Comparison of ENCODE assay signal across 5 fruit fly cellular contexts in the genomic region with DNA sequence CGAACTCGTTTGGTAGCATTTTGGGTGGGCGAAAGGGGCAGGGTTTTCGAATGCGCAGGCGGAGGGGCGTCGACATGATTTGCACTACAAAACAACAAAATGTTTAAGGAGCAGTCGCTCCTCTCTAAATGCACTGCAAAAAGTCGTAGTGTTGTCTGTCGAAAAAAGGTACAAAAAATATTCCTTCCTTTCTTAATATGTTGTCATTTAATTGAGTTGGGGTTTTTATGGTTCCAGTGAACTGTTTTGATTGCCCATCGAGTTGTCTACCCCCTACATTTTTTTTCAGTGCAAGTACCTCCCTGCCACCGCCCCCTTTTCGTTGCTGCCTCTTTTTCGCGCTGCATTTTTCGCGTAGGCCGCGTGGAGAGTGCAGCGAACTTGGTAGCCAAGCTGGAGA.
TF ChIP-seq lines count a peak whose summit lies in the region.

No protein-coding gene starts in this region.

- no peak for TF ChIP-seq CTCF in whole organism, embryonic (GFP tag; optimal IDR thresholded peaks at IDR 0.05; lab: Kevin White, UChicago)

TF ChIP-seq in whole organism, 6 proteins besides CTCF, POLR2A, EP300 and RAD21:
- TF ChIP-seq Dll (optimal IDR thresholded peaks at IDR 0.05; lab: Kevin White, UChicago) (no peak), psq (optimal IDR thresholded peaks at IDR 0.05; lab: Kevin White, UChicago) (no peak), CG8478 (optimal IDR thresholded peaks at IDR 0.05; lab: Kevin White, UChicago) (no peak), EcR (GFP tag; optimal IDR thresholded peaks at IDR 0.05; lab: Kevin White, UChicago) (peak; percentile 19 to 88)

TF ChIP-seq in whole organism, embryonic, 481 proteins besides CTCF, POLR2A, EP300 and RAD21 (continues in another document):
- TF ChIP-seq CG12219 (GFP tag; optimal IDR thresholded peaks at IDR 0.05; lab: Kevin White, UChicago) (no peak), inv (GFP tag; IDR thresholded peaks at IDR 0.05; lab: Robert Waterston, UW; ENCODE audit: partially characterized antibody) (no peak), gem (tag; optimal IDR thresholded peaks at IDR 0.05; lab: Kevin White, UChicago) (peak; percentile 24), CG1603 (tag; optimal IDR thresholded peaks at IDR 0.05; lab: Kevin White, UChicago) (peak; percentile 5), corto (GFP tag; optimal IDR thresholded peaks at IDR 0.05; lab: Kevin White, UChicago) (peak; percentile 73), CG10366 (GFP tag; IDR thresholded peaks at IDR 0.05; lab: Robert Waterston, UW) (no peak), CG32532 (GFP tag; IDR thresholded peaks at IDR 0.05; lab: Robert Waterston, UW) (no peak), Chrac-16 (GFP tag; optimal IDR thresholded peaks at IDR 0.05; lab: Kevin White, UChicago) (no peak), Dip2 (GFP tag; IDR thresholded peaks at IDR 0.05; lab: Robert Waterston, UW) (no peak), jigr1 (GFP tag; IDR thresholded peaks at IDR 0.05; lab: Robert Waterston, UW) (no peak), p53 (GFP tag; optimal IDR thresholded peaks at IDR 0.05; lab: Kevin White, UChicago) (no peak), B-H1 (GFP tag; IDR thresholded peaks at IDR 0.05; lab: Robert Waterston, UW) (no peak), Drgx (GFP tag; IDR thresholded peaks at IDR 0.05; lab: Robert Waterston, UW) (peak; percentile 93), Max (GFP tag; optimal IDR thresholded peaks at IDR 0.05; lab: Kevin White, UChicago) (no peak), bsh (GFP tag; optimal IDR thresholded peaks at IDR 0.05; lab: Kevin White, UChicago) (peak in 1 of 2 experiments; percentile 91), CG7928 (GFP tag; optimal IDR thresholded peaks at IDR 0.05; lab: Kevin White, UChicago) (no peak), CG6689 (GFP tag; IDR thresholded peaks at IDR 0.05; lab: Robert Waterston, UW) (no peak), sens (GFP tag; lab: Kevin White, UChicago) (peak; percentile 53), lbe (GFP tag; optimal IDR thresholded peaks at IDR 0.05; lab: Kevin White, UChicago) (peak; percentile 68), CG6765 (GFP tag; optimal IDR thresholded peaks at IDR 0.05; lab: Kevin White, UChicago) (no peak), Fer1 (GFP tag; optimal IDR thresholded peaks at IDR 0.05; lab: Kevin White, UChicago) (no peak)

TF ChIP-seq in whole organism, prepupa, 60 proteins besides CTCF, POLR2A, EP300 and RAD21 (continues in another document):
- TF ChIP-seq topi (GFP tag; optimal IDR thresholded peaks at IDR 0.05; lab: Kevin White, UChicago) (peak; percentile 96), Blimp-1 (GFP tag; optimal IDR thresholded peaks at IDR 0.05; lab: Kevin White, UChicago) (peak; percentile 83), salr (GFP tag; optimal IDR thresholded peaks at IDR 0.05; lab: Kevin White, UChicago) (peak; percentile 89 to 92), CG32006 (GFP tag; optimal IDR thresholded peaks at IDR 0.05; lab: Kevin White, UChicago) (peak; percentile 96), CG3032 (tag; optimal IDR thresholded peaks at IDR 0.05; lab: Kevin White, UChicago) (peak; percentile 92), CG16779 (tag; optimal IDR thresholded peaks at IDR 0.05; lab: Kevin White, UChicago) (peak; percentile 90), CG11294 (GFP tag; IDR thresholded peaks at IDR 0.05; lab: Robert Waterston, UW) (peak; percentile 86), CG4318 (GFP tag; optimal IDR thresholded peaks at IDR 0.05; lab: Kevin White, UChicago) (peak; percentile 93), esn (GFP tag; optimal IDR thresholded peaks at IDR 0.05; lab: Kevin White, UChicago) (peak; percentile 95), Hr38 (GFP tag; optimal IDR thresholded peaks at IDR 0.05; lab: Kevin White, UChicago) (peak; percentile 75), CG6854 (GFP tag; optimal IDR thresholded peaks at IDR 0.05; lab: Kevin White, UChicago) (peak; percentile 91), fkh (GFP tag; optimal IDR thresholded peaks at IDR 0.05; lab: Kevin White, UChicago) (no peak), eg (GFP tag; IDR thresholded peaks at IDR 0.05; lab: Robert Waterston, UW) (peak; percentile 95), fd85E (GFP tag; optimal IDR thresholded peaks at IDR 0.05; lab: Kevin White, UChicago) (peak; percentile 86), cyc (GFP tag; optimal IDR thresholded peaks at IDR 0.05; lab: Kevin White, UChicago) (peak; percentile 96), Lpt (GFP tag; optimal IDR thresholded peaks at IDR 0.05; lab: Kevin White, UChicago) (peak; percentile 96), CG8632 (GFP tag; optimal IDR thresholded peaks at IDR 0.05; lab: Kevin White, UChicago) (peak; percentile 92), CG1621 (tag; optimal IDR thresholded peaks at IDR 0.05; lab: Kevin White, UChicago) (peak; percentile 94), Ets96B (tag; optimal IDR thresholded peaks at IDR 0.05; lab: Kevin White, UChicago) (peak; percentile 92), fd59A (GFP tag; optimal IDR thresholded peaks at IDR 0.05; lab: Kevin White, UChicago) (peak; percentile 93), lz (GFP tag; optimal IDR thresholded peaks at IDR 0.05; lab: Kevin White, UChicago) (peak; percentile 96), Gug (GFP tag; IDR thresholded peaks at IDR 0.05; lab: Robert Waterston, UW) (peak; percentile 90)

TF ChIP-seq in whole organism, pupa, 21 proteins besides CTCF, POLR2A, EP300 and RAD21:
- peak; percentile 95 for TF ChIP-seq CG14655 (GFP tag; optimal IDR thresholded peaks at IDR 0.05; lab: Kevin White, UChicago)
- peak; percentile 88 for TF ChIP-seq rn (GFP tag; IDR thresholded peaks at IDR 0.05; lab: Robert Waterston, UW)
- TF ChIP-seq Snoo (tag; optimal IDR thresholded peaks at IDR 0.05; lab: Kevin White, UChicago): peak; percentile 93
- TF ChIP-seq D1 (tag; optimal IDR thresholded peaks at IDR 0.05; lab: Kevin White, UChicago): peak; percentile 56
- TF ChIP-seq fd96Ca (GFP tag; IDR thresholded peaks at IDR 0.05; lab: Robert Waterston, UW): peak; percentile 97
- peak; percentile 95 for TF ChIP-seq CG4496 (GFP tag; IDR thresholded peaks at IDR 0.05; lab: Robert Waterston, UW)
- TF ChIP-seq gl (tag; optimal IDR thresholded peaks at IDR 0.05; lab: Kevin White, UChicago): peak; percentile 89
- peak; percentile 93 for TF ChIP-seq CG15710 (tag; optimal IDR thresholded peaks at IDR 0.05; lab: Kevin White, UChicago)
- TF ChIP-seq CG17806 (tag; optimal IDR thresholded peaks at IDR 0.05; lab: Kevin White, UChicago): peak; percentile 91
- TF ChIP-seq EcR (GFP tag; optimal IDR thresholded peaks at IDR 0.05; lab: Kevin White, UChicago): peak; percentile 93
- TF ChIP-seq CG34367 (tag; optimal IDR thresholded peaks at IDR 0.05; lab: Kevin White, UChicago): peak; percentile 95
- TF ChIP-seq CG12605 (GFP tag; IDR thresholded peaks at IDR 0.05; lab: Robert Waterston, UW): peak; percentile 81; the same call in 1 of the 2 replicates
- TF ChIP-seq CG13204 (GFP tag; optimal IDR thresholded peaks at IDR 0.05; lab: Kevin White, UChicago): peak; percentile 91
- peak; percentile 92 for TF ChIP-seq CG8301 (tag; optimal IDR thresholded peaks at IDR 0.05; lab: Kevin White, UChicago)
- TF ChIP-seq Pif1A (GFP tag; optimal IDR thresholded peaks at IDR 0.05; lab: Kevin White, UChicago): peak; percentile 92
- peak; percentile 93 for TF ChIP-seq CG9948 (tag; optimal IDR thresholded peaks at IDR 0.05; lab: Kevin White, UChicago)
- TF ChIP-seq CG10348 (GFP tag; IDR thresholded peaks at IDR 0.05; lab: Robert Waterston, UW): peak; percentile 84
- TF ChIP-seq Pif1B (GFP tag; optimal IDR thresholded peaks at IDR 0.05; lab: Kevin White, UChicago): peak; percentile 91
- peak; percentile 93 for TF ChIP-seq CG32121 (GFP tag; IDR thresholded peaks at IDR 0.05; lab: Robert Waterston, UW)
- TF ChIP-seq Ets98B (GFP tag; IDR thresholded peaks at IDR 0.05; lab: Robert Waterston, UW): peak; percentile 93
- peak; percentile 92 for TF ChIP-seq CG8159 (tag; optimal IDR thresholded peaks at IDR 0.05; lab: Kevin White, UChicago)

TF ChIP-seq in whole organism, wandering third instar larva, 38 proteins besides CTCF, POLR2A, EP300 and RAD21 (continues in another document):
- TF ChIP-seq rgr (GFP tag; optimal IDR thresholded peaks at IDR 0.05; lab: Kevin White, UChicago): peak; percentile 92
- TF ChIP-seq Mio (GFP tag; optimal IDR thresholded peaks at IDR 0.05; lab: Kevin White, UChicago): peak; percentile 70
- no peak for TF ChIP-seq Myc (optimal IDR thresholded peaks at IDR 0.05; lab: Kevin White, UChicago)
- TF ChIP-seq Hr83 (GFP tag; optimal IDR thresholded peaks at IDR 0.05; lab: Kevin White, UChicago; ENCODE audit: poor library complexity, severe bottlenecking): peak; percentile 57
- no peak for TF ChIP-seq usp (GFP tag; optimal IDR thresholded peaks at IDR 0.05; lab: Kevin White, UChicago)
- TF ChIP-seq dmrt93B (GFP tag; optimal IDR thresholded peaks at IDR 0.05; lab: Kevin White, UChicago): peak; percentile 85
- TF ChIP-seq h (GFP tag; optimal IDR thresholded peaks at IDR 0.05; lab: Kevin White, UChicago): peak; percentile 92
- TF ChIP-seq ey (GFP tag; optimal IDR thresholded peaks at IDR 0.05; lab: Kevin White, UChicago): peak; percentile 93
- TF ChIP-seq Hnf4 (GFP tag; optimal IDR thresholded peaks at IDR 0.05; lab: Kevin White, UChicago): peak; percentile 94
- peak; percentile 0 for TF ChIP-seq GATAd (GFP tag; optimal IDR thresholded peaks at IDR 0.05; lab: Kevin White, UChicago)
- TF ChIP-seq pan (optimal IDR thresholded peaks at IDR 0.05; lab: Kevin White, UChicago): no peak
- TF ChIP-seq Vsx2 (GFP tag; optimal IDR thresholded peaks at IDR 0.05; lab: Kevin White, UChicago; ENCODE audit: partially characterized antibody): no peak
- TF ChIP-seq foxo (GFP tag; optimal IDR thresholded peaks at IDR 0.05; lab: Kevin White, UChicago): peak; percentile 26 to 95
- TF ChIP-seq lola (GFP tag; optimal IDR thresholded peaks at IDR 0.05; lab: Kevin White, UChicago): no peak
- TF ChIP-seq tai (GFP tag; optimal IDR thresholded peaks at IDR 0.05; lab: Kevin White, UChicago): peak; percentile 87
- TF ChIP-seq fru (GFP tag; optimal IDR thresholded peaks at IDR 0.05; lab: Kevin White, UChicago): peak; percentile 95
- peak; percentile 92 for TF ChIP-seq HLH106 (tag; optimal IDR thresholded peaks at IDR 0.05; lab: Kevin White, UChicago)
- peak; percentile 94 for TF ChIP-seq woc (GFP tag; optimal IDR thresholded peaks at IDR 0.05; lab: Kevin White, UChicago)
- TF ChIP-seq dsf (GFP tag; optimal IDR thresholded peaks at IDR 0.05; lab: Kevin White, UChicago; ENCODE audit: borderline replicate concordance): peak; percentile 42
- no peak for TF ChIP-seq Dfd (GFP tag; optimal IDR thresholded peaks at IDR 0.05; lab: Kevin White, UChicago)
- TF ChIP-seq Rel (GFP tag; optimal IDR thresholded peaks at IDR 0.05; lab: Kevin White, UChicago): peak; percentile 58
- peak; percentile 61 for TF ChIP-seq Rel (tag; optimal IDR thresholded peaks at IDR 0.05; lab: Kevin White, UChicago)
- TF ChIP-seq sage (GFP tag; optimal IDR thresholded peaks at IDR 0.05; lab: Kevin White, UChicago): peak; percentile 84
- TF ChIP-seq jim (GFP tag; optimal IDR thresholded peaks at IDR 0.05; lab: Kevin White, UChicago): peak; percentile 32
- peak; percentile 86 for TF ChIP-seq CG32264 (GFP tag; optimal IDR thresholded peaks at IDR 0.05; lab: Kevin White, UChicago)
- TF ChIP-seq psq (GFP tag; optimal IDR thresholded peaks at IDR 0.05; lab: Kevin White, UChicago): peak; percentile 87
- TF ChIP-seq OdsH (GFP tag; optimal IDR thresholded peaks at IDR 0.05; lab: Kevin White, UChicago): peak; percentile 93
